Fruit fly (Drosophila melanogaster): Measurements from ENCODE around the gene CG17732.

dm6 chr3L:19991714-19992231 is 10.3 kb downstream of the CG17732 start, which contains the start of the genes CG7646 and Nca:
- TF ChIP-seq Hr83 (GFP tag; optimal IDR thresholded peaks at IDR 0.05; ENCODE audit: poor library complexity, severe bottlenecking): peak; percentile 3
- TF ChIP-seq tai (GFP tag; optimal IDR thresholded peaks at IDR 0.05): peak; percentile 5
- TF ChIP-seq psq (GFP tag; optimal IDR thresholded peaks at IDR 0.05): no peak
- no peak for TF ChIP-seq Hr78 (GFP tag; optimal IDR thresholded peaks at IDR 0.05)
- no peak for TF ChIP-seq Abd-B (GFP tag; optimal IDR thresholded peaks at IDR 0.05)
- TF ChIP-seq pan (optimal IDR thresholded peaks at IDR 0.05): no peak
- no peak for TF ChIP-seq rgr (GFP tag; optimal IDR thresholded peaks at IDR 0.05)
- no peak for TF ChIP-seq sv (GFP tag; optimal IDR thresholded peaks at IDR 0.05)
- TF ChIP-seq dmrt93B (GFP tag; optimal IDR thresholded peaks at IDR 0.05): no peak
- no peak for TF ChIP-seq GATAd (GFP tag; optimal IDR thresholded peaks at IDR 0.05)
